Fruit fly (Drosophila melanogaster): ENCODE results near the gene boi.
A peak's percentile ranks its signal among the peaks of the same experiment; 100 is the strongest.

The boi gene

DNA sequence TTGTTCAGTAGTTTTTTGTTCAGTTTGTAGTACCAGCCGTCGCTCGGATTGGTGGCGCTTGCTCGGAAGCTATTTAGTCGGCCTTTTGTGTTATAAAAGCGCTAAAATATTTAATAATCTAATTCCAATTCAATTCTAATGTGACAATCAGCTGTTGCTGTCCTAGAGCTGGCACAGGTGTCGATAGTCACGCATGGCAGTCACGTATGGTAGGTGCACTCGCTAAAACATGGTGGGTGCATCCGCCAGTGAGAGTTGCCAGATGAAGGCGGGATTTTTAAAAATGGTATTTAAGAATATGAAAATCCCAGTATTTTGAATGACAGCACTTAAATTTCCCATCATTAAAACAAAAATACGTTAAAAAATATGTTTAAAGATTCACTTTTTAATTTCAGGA lies 26.0 kb downstream of the boi start, which contains the start of gene tko (continued):
- TF ChIP-seq pnt (GFP tag; optimal IDR thresholded peaks at IDR 0.05) (no peak), maf-S (GFP tag; optimal IDR thresholded peaks at IDR 0.05) (no peak), YL-1 (GFP tag; optimal IDR thresholded peaks at IDR 0.05) (peak; percentile 41), Mad (GFP tag; optimal IDR thresholded peaks at IDR 0.05) (peak; percentile 19), Sin3A (optimal IDR thresholded peaks at IDR 0.05) (peak; percentile 47), CG7372 (GFP tag; IDR thresholded peaks at IDR 0.05) (no peak), Awh (GFP tag; IDR thresholded peaks at IDR 0.05) (no peak), lov (optimal IDR thresholded peaks at IDR 0.05) (no peak), lov (GFP tag; IDR thresholded peaks at IDR 0.05) (no peak), CG31365 (tag; optimal IDR thresholded peaks at IDR 0.05) (no peak), CG13624 (GFP tag; optimal IDR thresholded peaks at IDR 0.05) (peak; percentile 30), insv (GFP tag; optimal IDR thresholded peaks at IDR 0.05) (peak in 1 of 2 experiments; percentile 97), NK7.1 (GFP tag; optimal IDR thresholded peaks at IDR 0.05) (no peak), H2.0 (GFP tag; IDR thresholded peaks at IDR 0.05) (no peak), tap (tag; optimal IDR thresholded peaks at IDR 0.05) (no peak), dimm (GFP tag; IDR thresholded peaks at IDR 0.05) (no peak), CG3847 (GFP tag; IDR thresholded peaks at IDR 0.05) (peak; percentile 74), CG9817 (tag; optimal IDR thresholded peaks at IDR 0.05) (no peak), CG11085 (GFP tag; IDR thresholded peaks at IDR 0.05) (0 out of 2 replicates have a peak, but pooled peaks have one; percentile 18), zfh1 (GFP tag; IDR thresholded peaks at IDR 0.05) (no peak), pb (GFP tag; optimal IDR thresholded peaks at IDR 0.05) (no peak), nerfin-1 (tag; optimal IDR thresholded peaks at IDR 0.05) (no peak), MBD-R2 (GFP tag; IDR thresholded peaks at IDR 0.05) (peak; percentile 93), gce (GFP tag; IDR thresholded peaks at IDR 0.05) (no peak), Hand (GFP tag; optimal IDR thresholded peaks at IDR 0.05) (no peak), Side (GFP tag; optimal IDR thresholded peaks at IDR 0.05) (peak; percentile 28), Drgx (GFP tag; IDR thresholded peaks at IDR 0.05) (no peak), vnd (GFP tag; IDR thresholded peaks at IDR 0.05; ENCODE audit: partially characterized antibody) (peak; percentile 91), slp2 (GFP tag; optimal IDR thresholded peaks at IDR 0.05) (no peak), salm (tag; optimal IDR thresholded peaks at IDR 0.05) (no peak), CG10267 (tag; optimal IDR thresholded peaks at IDR 0.05) (peak; percentile 64), Elba2 (GFP tag; optimal IDR thresholded peaks at IDR 0.05) (peak; percentile 59), tna (GFP tag; IDR thresholded peaks at IDR 0.05; ENCODE audit: partially characterized antibody) (peak; percentile 87), klu (GFP tag; IDR thresholded peaks at IDR 0.05) (no peak), CG17912 (GFP tag; optimal IDR thresholded peaks at IDR 0.05) (peak; percentile 40), sens-2 (GFP tag; IDR thresholded peaks at IDR 0.05) (no peak), pzg (GFP tag; optimal IDR thresholded peaks at IDR 0.05) (peak; percentile 98), CG9609 (GFP tag; optimal IDR thresholded peaks at IDR 0.05) (peak; percentile 36), CG10147 (GFP tag; optimal IDR thresholded peaks at IDR 0.05) (no peak), dysf (GFP tag; IDR thresholded peaks at IDR 0.05) (no peak), Max (GFP tag; optimal IDR thresholded peaks at IDR 0.05) (peak; percentile 12), ro (GFP tag; IDR thresholded peaks at IDR 0.05) (no peak), peb (GFP tag; IDR thresholded peaks at IDR 0.05) (no peak), CG16813 (GFP tag; IDR thresholded peaks at IDR 0.05; ENCODE audit: partially characterized antibody) (peak; percentile 96), CG8478 (optimal IDR thresholded peaks at IDR 0.05) (no peak), cad (GFP tag; optimal IDR thresholded peaks at IDR 0.05) (no peak), CG9215 (GFP tag; IDR thresholded peaks at IDR 0.05) (no peak), row (GFP tag; IDR thresholded peaks at IDR 0.05) (peak; percentile 40; the same call in 2 of the 3 replicates), scrt (GFP tag; optimal IDR thresholded peaks at IDR 0.05) (peak; percentile 72), CG9797 (GFP tag; optimal IDR thresholded peaks at IDR 0.05) (peak; percentile 56), sens (GFP tag) (peak; percentile 64), PHDP (tag; optimal IDR thresholded peaks at IDR 0.05) (no peak), lilli (GFP tag; optimal IDR thresholded peaks at IDR 0.05) (peak; percentile 5), sqz (GFP tag; optimal IDR thresholded peaks at IDR 0.05) (no peak)

Data from whole organism, embryonic.